Fruit fly (Drosophila melanogaster): ENCODE measurements around the gene CG9316.

Gene CG9316

DNA sequence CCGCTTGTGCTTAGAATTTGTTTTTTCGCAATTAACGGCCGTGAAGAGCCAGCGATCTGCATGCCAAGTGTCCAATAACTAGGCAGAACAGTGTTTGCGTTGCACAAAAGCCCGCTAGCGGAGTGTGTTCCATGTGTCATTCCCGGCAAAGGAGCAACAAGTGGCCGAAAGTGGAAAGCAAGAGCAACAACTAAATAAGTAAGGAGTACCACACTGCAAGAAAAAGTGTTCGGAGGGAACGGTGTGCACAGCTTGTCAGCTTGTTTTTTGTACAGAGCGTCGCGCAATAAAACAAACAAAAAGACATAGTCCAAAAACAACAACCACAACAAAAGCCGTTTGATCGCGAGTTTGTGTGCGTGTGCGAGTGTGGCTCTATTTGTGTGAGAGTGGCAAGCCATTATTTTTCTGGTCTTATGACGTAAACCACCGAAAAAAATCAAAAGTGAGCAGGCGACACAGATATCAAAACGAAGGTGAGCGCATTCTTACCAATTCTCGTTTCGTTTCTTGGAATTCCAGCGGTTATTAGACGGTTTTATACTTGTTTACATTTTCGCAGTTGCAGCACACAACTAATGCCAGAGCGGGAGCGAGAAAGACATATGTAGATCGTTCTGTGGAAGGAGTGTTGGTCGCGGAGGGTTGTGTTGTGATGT lies 32.0 kb upstream of the CG9316 start:
- peak; percentile 21 for TF ChIP-seq rgr (GFP tag; optimal IDR thresholded peaks at IDR 0.05)
- TF ChIP-seq Rel (GFP tag; optimal IDR thresholded peaks at IDR 0.05), result no peak
- TF ChIP-seq Rel (tag; optimal IDR thresholded peaks at IDR 0.05), result no peak
- peak; percentile 13 for TF ChIP-seq Sp1 (GFP tag; optimal IDR thresholded peaks at IDR 0.05)
- no peak for TF ChIP-seq ey (GFP tag; optimal IDR thresholded peaks at IDR 0.05)
- TF ChIP-seq h (GFP tag; optimal IDR thresholded peaks at IDR 0.05), result peak; percentile 6
- no peak for TF ChIP-seq Mio (GFP tag; optimal IDR thresholded peaks at IDR 0.05)
- peak; percentile 58 for TF ChIP-seq jim (GFP tag; optimal IDR thresholded peaks at IDR 0.05)
- TF ChIP-seq dl (GFP tag; optimal IDR thresholded peaks at IDR 0.05; ENCODE audit: insufficient read depth in 1 of 2, partially characterized antibody in 2 of 2), result no peak
- TF ChIP-seq br (GFP tag; optimal IDR thresholded peaks at IDR 0.05), result peak; percentile 6

DNA sequence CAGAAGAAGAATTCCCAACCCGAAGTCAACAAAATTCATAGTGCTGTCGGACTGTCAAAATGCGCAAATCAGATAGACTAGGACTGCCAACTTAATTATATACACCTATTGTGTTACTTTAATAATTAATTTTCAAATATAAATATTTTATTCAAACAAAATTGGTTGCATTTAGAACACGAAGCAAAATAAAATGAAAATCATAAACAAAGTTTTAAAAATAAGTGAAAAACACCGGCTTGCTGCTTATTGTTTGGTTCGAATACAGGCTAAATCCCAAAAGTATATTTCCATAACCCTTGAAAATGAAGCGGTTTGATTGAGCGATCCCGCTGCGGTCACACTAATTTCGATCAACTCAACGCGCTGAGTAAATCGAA lies 31.4 kb upstream of the CG9316 start, which contains the start of the genes Rhau and dia:
Gene Rhau, minus strand, starts transcription at position 178 of the 380 bp plus-strand sequence.
Gene dia, plus strand, starts transcription at position 337 of the 380 bp plus-strand sequence.
- TF ChIP-seq Hnf4 (GFP tag; optimal IDR thresholded peaks at IDR 0.05) (peak; percentile 47), Dfd (GFP tag; optimal IDR thresholded peaks at IDR 0.05) (no peak), HLH106 (tag; optimal IDR thresholded peaks at IDR 0.05) (peak; percentile 33), Sp1 (GFP tag; optimal IDR thresholded peaks at IDR 0.05) (peak; percentile 30), Rel (GFP tag; optimal IDR thresholded peaks at IDR 0.05) (no peak), Rel (tag; optimal IDR thresholded peaks at IDR 0.05) (peak; percentile 37), usp (GFP tag; optimal IDR thresholded peaks at IDR 0.05) (no peak), CG32264 (GFP tag; optimal IDR thresholded peaks at IDR 0.05) (no peak), br (GFP tag; optimal IDR thresholded peaks at IDR 0.05) (no peak), Myc (optimal IDR thresholded peaks at IDR 0.05) (peak; percentile 11), GATAd (GFP tag; optimal IDR thresholded peaks at IDR 0.05) (no peak), foxo (GFP tag; optimal IDR thresholded peaks at IDR 0.05) (peak in 1 of 2 experiments; percentile 3), h (GFP tag; optimal IDR thresholded peaks at IDR 0.05) (peak; percentile 11), jim (GFP tag; optimal IDR thresholded peaks at IDR 0.05) (no peak), sage (GFP tag; optimal IDR thresholded peaks at IDR 0.05) (no peak), fru (GFP tag; optimal IDR thresholded peaks at IDR 0.05) (no peak)

DNA sequence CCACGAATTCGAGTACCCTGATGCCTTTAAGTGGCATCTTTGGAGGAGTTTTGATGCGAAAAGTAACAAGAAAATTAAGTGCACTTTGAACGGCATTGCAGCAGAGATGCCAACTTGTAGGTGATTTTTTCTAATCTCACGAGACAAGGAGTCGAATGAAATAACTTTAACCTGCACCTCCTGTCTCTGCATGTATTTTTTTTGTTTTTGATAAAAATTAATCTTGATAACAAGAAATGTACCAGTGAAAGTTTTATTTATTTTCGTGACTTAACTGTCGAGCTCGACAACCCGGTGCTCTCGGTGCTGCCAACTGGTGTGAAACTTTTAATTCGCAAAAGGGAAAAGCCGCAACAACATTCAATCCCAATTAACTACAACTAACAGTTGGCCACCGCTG lies 25.8 kb upstream of the CG9316 start, which contains the start of the genes Amacr and Ns4:
Gene Amacr, minus strand, starts transcription at position 182 of the 400 bp plus-strand sequence.
Gene Ns4, plus strand, starts transcription at position 317 of the 400 bp plus-strand sequence.
- TF ChIP-seq dmrt93B (GFP tag; optimal IDR thresholded peaks at IDR 0.05) (no peak), rgr (GFP tag; optimal IDR thresholded peaks at IDR 0.05) (peak; percentile 75), HLH106 (tag; optimal IDR thresholded peaks at IDR 0.05) (peak; percentile 66), dsf (GFP tag; optimal IDR thresholded peaks at IDR 0.05; ENCODE audit: borderline replicate concordance) (no peak), Jra (GFP tag; optimal IDR thresholded peaks at IDR 0.05) (peak; percentile 21), N (GFP tag; optimal IDR thresholded peaks at IDR 0.05) (no peak), Hr83 (GFP tag; optimal IDR thresholded peaks at IDR 0.05; ENCODE audit: poor library complexity, severe bottlenecking) (no peak), br (GFP tag; optimal IDR thresholded peaks at IDR 0.05) (peak; percentile 73), psq (GFP tag; optimal IDR thresholded peaks at IDR 0.05) (peak; percentile 41), jim (GFP tag; optimal IDR thresholded peaks at IDR 0.05) (no peak), pan (optimal IDR thresholded peaks at IDR 0.05) (no peak), usp (GFP tag; optimal IDR thresholded peaks at IDR 0.05) (no peak), foxo (GFP tag; optimal IDR thresholded peaks at IDR 0.05) (peak in 1 of 2 experiments; percentile 77), GATAd (GFP tag; optimal IDR thresholded peaks at IDR 0.05) (no peak), lola (GFP tag; optimal IDR thresholded peaks at IDR 0.05) (no peak), Hnf4 (GFP tag; optimal IDR thresholded peaks at IDR 0.05) (peak; percentile 90), Sp1 (GFP tag; optimal IDR thresholded peaks at IDR 0.05) (peak; percentile 55), CG32264 (GFP tag; optimal IDR thresholded peaks at IDR 0.05) (no peak), Vsx2 (GFP tag; optimal IDR thresholded peaks at IDR 0.05; ENCODE audit: partially characterized antibody) (no peak), ey (GFP tag; optimal IDR thresholded peaks at IDR 0.05) (peak; percentile 74), CG9705 (GFP tag; optimal IDR thresholded peaks at IDR 0.05) (peak; percentile 30), dl (GFP tag; optimal IDR thresholded peaks at IDR 0.05; ENCODE audit: insufficient read depth in 1 of 2, partially characterized antibody in 2 of 2) (no peak), woc (GFP tag; optimal IDR thresholded peaks at IDR 0.05) (no peak), Abd-B (GFP tag; optimal IDR thresholded peaks at IDR 0.05) (no peak), Rel (GFP tag; optimal IDR thresholded peaks at IDR 0.05) (no peak), Rel (tag; optimal IDR thresholded peaks at IDR 0.05) (peak; percentile 75), Dfd (GFP tag; optimal IDR thresholded peaks at IDR 0.05) (no peak), Hr78 (GFP tag; optimal IDR thresholded peaks at IDR 0.05) (no peak), Mio (GFP tag; optimal IDR thresholded peaks at IDR 0.05) (no peak), brk (GFP tag; optimal IDR thresholded peaks at IDR 0.05) (no peak), CrebA (GFP tag; optimal IDR thresholded peaks at IDR 0.05; ENCODE audit: borderline replicate concordance) (no peak), Myc (optimal IDR thresholded peaks at IDR 0.05) (no peak), OdsH (GFP tag; optimal IDR thresholded peaks at IDR 0.05) (peak; percentile 60), sv (GFP tag; optimal IDR thresholded peaks at IDR 0.05) (no peak), tai (GFP tag; optimal IDR thresholded peaks at IDR 0.05) (no peak), sage (GFP tag; optimal IDR thresholded peaks at IDR 0.05) (no peak), h (GFP tag; optimal IDR thresholded peaks at IDR 0.05) (peak; percentile 70), Dif (GFP tag; optimal IDR thresholded peaks at IDR 0.05; ENCODE audit: partially characterized antibody) (no peak), fru (GFP tag; optimal IDR thresholded peaks at IDR 0.05) (peak; percentile 73)
